Worm (Caenorhabditis elegans) whole organism, late embryonic: ENCODE results near the gene acs-14.

ENCODE experiments used
- C38D4.7 ChIP-seq: fragments of 200-800 bp; sonication (Bioruptor generic); optimal IDR thresholded peaks from 2 replicates; lab custom pipeline; 2018; ENCODE audit warnings: mild to moderate bottlenecking, missing genetic modification characterization, moderate library complexity, missing compliant biosample characterization
- K02D7.2 ChIP-seq: sonication (generic microtip); optimal IDR thresholded peaks from 2 replicates; lab custom pipeline; 2017; ENCODE audit warnings: mild to moderate bottlenecking, missing genetic modification characterization, missing compliant biosample characterization
- K09A11.1 ChIP-seq: sonication (generic microtip); optimal IDR thresholded peaks from 2 replicates; lab custom pipeline; 2017; ENCODE audit warnings: antibody characterized with exemption, mild to moderate bottlenecking, missing genetic modification characterization, missing compliant biosample characterization; ENCODE audit not compliant: insufficient read depth
- ahr-1 ChIP-seq: sonication (generic microtip); optimal IDR thresholded peaks from 2 replicates; lab custom pipeline; 2016; ENCODE audit warnings: missing genetic modification characterization, missing compliant biosample characterization
- ceh-19 ChIP-seq: fragments of 200-800 bp; sonication (Bioruptor generic); optimal IDR thresholded peaks from 2 replicates; lab custom pipeline; 2018; ENCODE audit warnings: mild to moderate bottlenecking, missing genetic modification characterization, missing compliant biosample characterization
- ceh-2 ChIP-seq: sonication (generic microtip); optimal IDR thresholded peaks from 2 replicates; lab custom pipeline; 2016; ENCODE audit warnings: missing genotype, missing genetic modification characterization, missing compliant biosample characterization
- ceh-30 ChIP-seq: fragments of 150-350 bp; optimal IDR thresholded peaks from 2 replicates; lab custom pipeline; 2014; ENCODE audit warnings: missing biosample characterization, missing genetic modification characterization
- ceh-31 ChIP-seq: sonication (generic microtip); optimal IDR thresholded peaks from 2 replicates; lab custom pipeline; 2016; ENCODE audit warnings: missing genetic modification characterization, missing compliant biosample characterization
- ceh-45 ChIP-seq: fragments of 200-800 bp; sonication (Bioruptor generic); IDR thresholded peaks from 2 replicates; pipeline ENCODE4 v1.3.6; 2022; ENCODE audit warnings: missing genetic modification reagents, missing genetic modification characterization, missing compliant biosample characterization
- ceh-6 ChIP-seq: fragments of 200-800 bp; sonication (Bioruptor generic); optimal IDR thresholded peaks from 2 replicates; lab custom pipeline; 2018; ENCODE audit warnings: mild to moderate bottlenecking, missing genetic modification characterization, missing compliant biosample characterization
- ceh-9 ChIP-seq: sonication (generic microtip); optimal IDR thresholded peaks from 2 replicates; lab custom pipeline; 2016; ENCODE audit warnings: mild to moderate bottlenecking, missing genetic modification characterization, inconsistent platforms, missing compliant biosample characterization
- che-1 ChIP-seq: sonication (generic microtip); optimal IDR thresholded peaks from 2 replicates; lab custom pipeline; 2016; ENCODE audit warnings: mild to moderate bottlenecking, missing genetic modification characterization, missing compliant biosample characterization
- dmd-4 ChIP-seq: sonication (generic microtip); optimal IDR thresholded peaks from 2 replicates; lab custom pipeline; 2016; ENCODE audit warnings: borderline replicate concordance, missing genetic modification characterization, missing compliant biosample characterization
- elt-2 ChIP-seq: sonication (generic microtip); optimal IDR thresholded peaks from 2 replicates; lab custom pipeline; 2016; ENCODE audit warnings: missing genetic modification reagents, missing genetic modification characterization, missing compliant biosample characterization
- ets-4 ChIP-seq: sonication (generic microtip); optimal IDR thresholded peaks from 2 replicates; lab custom pipeline; 2016; ENCODE audit warnings: missing genetic modification characterization, missing compliant biosample characterization
- eyg-1 ChIP-seq: sonication (generic microtip); optimal IDR thresholded peaks from 2 replicates; lab custom pipeline; 2016; ENCODE audit warnings: missing genotype, missing genetic modification characterization, missing compliant biosample characterization
- fax-1 ChIP-seq: sonication (generic microtip); optimal IDR thresholded peaks from 2 replicates; lab custom pipeline; 2016; ENCODE audit warnings: missing genotype, missing genetic modification characterization, missing compliant biosample characterization
- fkh-10 ChIP-seq: fragments of 150-350 bp; optimal IDR thresholded peaks from 2 replicates; lab custom pipeline; 2014; ENCODE audit warnings: missing biosample characterization, missing genetic modification reagents, missing genetic modification characterization
- fkh-6 ChIP-seq: sonication (generic microtip); optimal IDR thresholded peaks from 2 replicates; lab custom pipeline; 2016; ENCODE audit warnings: missing genetic modification characterization, missing compliant biosample characterization
- gmeb-2 ChIP-seq: sonication (generic microtip); optimal IDR thresholded peaks from 2 replicates; lab custom pipeline; 2016; ENCODE audit warnings: missing genetic modification characterization, inconsistent platforms, missing compliant biosample characterization
- hlh-13 ChIP-seq: fragments of 200-800 bp; sonication (Bioruptor generic); optimal IDR thresholded peaks from 2 replicates; lab custom pipeline; 2018; ENCODE audit warnings: mild to moderate bottlenecking, missing genetic modification characterization, missing compliant biosample characterization
- hlh-15 ChIP-seq: sonication (generic microtip); optimal IDR thresholded peaks from 2 replicates; lab custom pipeline; 2016; ENCODE audit warnings: missing genetic modification characterization, missing compliant biosample characterization
- hlh-30 ChIP-seq: sonication (generic microtip); optimal IDR thresholded peaks from 2 replicates; lab custom pipeline; 2017; ENCODE audit warnings: antibody characterized with exemption, missing genetic modification characterization, missing compliant biosample characterization; ENCODE audit not compliant: insufficient read depth
- hlh-6 ChIP-seq: sonication (generic microtip); optimal IDR thresholded peaks from 2 replicates; lab custom pipeline; 2016; ENCODE audit warnings: missing genotype, missing genetic modification characterization, missing compliant biosample characterization
- hlh-8 ChIP-seq: sonication (generic microtip); optimal IDR thresholded peaks from 2 replicates; lab custom pipeline; 2016; ENCODE audit warnings: missing genotype, missing genetic modification characterization, missing compliant biosample characterization
- madf-2 ChIP-seq: sonication (generic microtip); optimal IDR thresholded peaks from 2 replicates; lab custom pipeline; 2017; ENCODE audit warnings: missing genetic modification characterization, missing compliant biosample characterization
- nfya-1 ChIP-seq: sonication (generic microtip); optimal IDR thresholded peaks from 2 replicates; lab custom pipeline; 2017; ENCODE audit warnings: missing genetic modification characterization, mild to moderate bottlenecking, missing compliant biosample characterization, antibody characterized with exemption, moderate library complexity
- odd-2 ChIP-seq: sonication (generic microtip); optimal IDR thresholded peaks from 2 replicates; lab custom pipeline; 2017; ENCODE audit warnings: antibody characterized with exemption, mild to moderate bottlenecking, missing genetic modification characterization, missing compliant biosample characterization
- pat-9 ChIP-seq: fragments of 200-800 bp; sonication (Bioruptor generic); optimal IDR thresholded peaks from 2 replicates; lab custom pipeline; 2018; ENCODE audit warnings: mild to moderate bottlenecking, missing genetic modification characterization, moderate library complexity, missing compliant biosample characterization
- pax-1 ChIP-seq: fragments of 150-350 bp; optimal IDR thresholded peaks from 2 replicates; lab custom pipeline; 2014; ENCODE audit warnings: missing biosample characterization, missing genetic modification characterization
- pha-2 ChIP-seq: sonication (generic microtip); optimal IDR thresholded peaks from 2 replicates; lab custom pipeline; 2017; ENCODE audit warnings: mild to moderate bottlenecking, missing genetic modification characterization, missing compliant biosample characterization
- pha-4 ChIP-seq: fragments of 150-350 bp; optimal IDR thresholded peaks from 2 replicates; lab custom pipeline; 2018; ENCODE audit warnings: missing biosample characterization, missing genetic modification reagents, missing genetic modification characterization
- pros-1 ChIP-seq: fragments of 150-350 bp; optimal IDR thresholded peaks from 2 replicates; lab custom pipeline; 2014; ENCODE audit warnings: missing biosample characterization, missing genetic modification reagents, missing genetic modification characterization
- ref-2 ChIP-seq: sonication (generic microtip); optimal IDR thresholded peaks from 2 replicates; lab custom pipeline; 2016; ENCODE audit warnings: missing genetic modification characterization, missing compliant biosample characterization
- sox-2 ChIP-seq: fragments of 200-800 bp; sonication (Bioruptor generic); IDR thresholded peaks from 2 replicates; pipeline ENCODE4 v1.3.6; 2022; ENCODE audit warnings: missing genetic modification reagents, missing genetic modification characterization, missing compliant biosample characterization
- tbx-2 ChIP-seq: sonication (generic microtip); optimal IDR thresholded peaks from 2 replicates; lab custom pipeline; 2016; ENCODE audit warnings: missing genetic modification characterization, missing compliant biosample characterization
- ttx-3 ChIP-seq: sonication (generic microtip); optimal IDR thresholded peaks from 2 replicates; lab custom pipeline; 2016; ENCODE audit warnings: missing genetic modification reagents, missing genetic modification characterization, missing compliant biosample characterization
- unc-3 ChIP-seq, 2 experiments: fragments of 200-800 bp in 1 of 2; sonication (Bioruptor generic) in 1 of 2; sonication (generic microtip) in 1 of 2; conservative IDR thresholded peaks in 1 of 2; optimal IDR thresholded peaks in 1 of 2; 2 replicates each; pipeline versions ENCODE4 v1.3.6 to Lab custom; 2016 to 2022; ENCODE audit warnings: missing compliant biosample characterization in 2 of 2, missing genetic modification characterization in 2 of 2, missing genetic modification reagents in 1 of 2
- unc-55 ChIP-seq: sonication (generic microtip); optimal IDR thresholded peaks from 2 replicates; lab custom pipeline; 2017; ENCODE audit warnings: missing biosample characterization, missing genetic modification reagents, missing genetic modification characterization
- unc-86 ChIP-seq: sonication (generic microtip); optimal IDR thresholded peaks from 2 replicates; lab custom pipeline; 2016; ENCODE audit warnings: missing genetic modification characterization, missing compliant biosample characterization
- zip-5 ChIP-seq: sonication (generic microtip); optimal IDR thresholded peaks from 2 replicates; lab custom pipeline; 2016; ENCODE audit warnings: missing genetic modification characterization, missing compliant biosample characterization
- ztf-16 ChIP-seq: sonication (generic microtip); optimal IDR thresholded peaks from 2 replicates; lab custom pipeline; 2017; ENCODE audit warnings: missing genetic modification characterization, missing compliant biosample characterization

Gene acs-14

DNA sequence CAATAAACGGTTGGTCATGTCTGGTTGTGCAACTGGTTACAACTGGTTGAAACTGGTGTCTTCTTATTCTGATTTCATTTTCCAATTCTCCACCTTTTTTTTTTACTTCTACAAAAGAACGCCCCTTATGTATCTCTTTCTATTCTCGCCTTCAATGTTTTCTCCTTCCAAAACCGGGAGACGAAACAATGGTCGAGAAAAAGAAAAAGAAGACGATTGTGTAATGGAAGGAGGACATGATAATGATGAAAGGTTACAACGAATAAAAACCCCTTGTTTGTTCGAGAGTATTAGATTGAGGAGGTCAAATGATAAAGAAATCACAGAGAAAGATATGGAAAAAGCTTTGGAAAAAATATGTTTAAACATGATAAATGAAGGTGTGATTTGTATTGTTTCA is 10.9 kb downstream of the acs-14 start, which contains the start of gene C50F4.8:
TSS of gene C50F4.8 (minus strand) at position 28 of the 400 bp plus-strand sequence.
- TF ChIP-seq ref-2 (tag; lab: Kevin White, UChicago) (no peak), zip-5 (tag; lab: Kevin White, UChicago) (no peak), ceh-31 (tag; lab: Kevin White, UChicago) (no peak), K02D7.2 (tag; lab: Kevin White, UChicago) (no peak), fax-1 (tag; lab: Kevin White, UChicago) (no peak), ceh-6 (no peak), ceh-2 (tag; lab: Kevin White, UChicago) (no peak), ets-4 (tag; lab: Kevin White, UChicago) (no peak), tbx-2 (tag; lab: Kevin White, UChicago) (no peak), fkh-6 (tag; lab: Kevin White, UChicago) (no peak), pros-1 (no peak), nfya-1 (tag; lab: Kevin White, UChicago) (no peak), madf-2 (tag; lab: Kevin White, UChicago) (no peak), pax-1 (tag; lab: Kevin White, UChicago) (no peak), fkh-10 (GFP tag; lab: Kevin White, UChicago) (no peak), ztf-16 (no peak), pha-4 (no peak), unc-55 (GFP tag; lab: Kevin White, UChicago) (no peak)

ce11 chrV:9521697-9522096 is 13.8 kb downstream of the acs-14 start:
- TF ChIP-seq eyg-1 (tag; lab: Kevin White, UChicago) (no peak), dmd-4 (no peak), ahr-1 (tag; lab: Kevin White, UChicago) (no peak), hlh-15 (tag; lab: Kevin White, UChicago) (no peak), ceh-9 (no peak), ceh-30 (no peak), K09A11.1 (tag; lab: Kevin White, UChicago) (no peak)
- TF ChIP-seq, all 69 proteins: peak for 0

DNA sequence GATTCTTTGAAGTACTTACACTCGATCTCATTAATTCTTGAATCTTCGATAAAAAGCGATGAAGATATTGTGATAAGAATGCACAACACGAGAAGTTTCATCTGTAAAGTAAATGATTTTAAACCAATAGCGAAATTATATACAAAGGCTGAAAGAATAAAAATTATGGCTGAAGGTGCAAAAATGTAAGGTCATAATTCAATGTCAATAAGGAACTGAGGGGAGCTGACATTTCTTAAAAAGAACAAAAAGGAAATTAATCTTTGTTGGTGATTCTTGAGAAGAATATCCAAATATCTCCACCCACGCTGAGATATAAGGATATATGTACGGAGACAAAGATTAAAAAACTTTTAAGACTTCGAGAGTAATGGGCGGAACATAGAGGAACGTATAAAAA is 16.2 kb downstream of the acs-14 start, which contains the start of gene C50F4.9:
TSS of gene C50F4.9 (minus strand) at position 101 of the 400 bp plus-strand sequence.
- no peak for TF ChIP-seq ceh-45 (GFP tag; lab: Robert Waterston, UW)
- no peak for TF ChIP-seq ceh-19 (GFP tag; lab: Kevin White, UChicago)
- no peak for TF ChIP-seq hlh-13
- no peak for TF ChIP-seq C38D4.7 (GFP tag; lab: Kevin White, UChicago)
- no peak for TF ChIP-seq zip-5 (tag; lab: Kevin White, UChicago)
- no peak for TF ChIP-seq gmeb-2 (tag; lab: Kevin White, UChicago)
- no peak for TF ChIP-seq pha-4
- no peak for TF ChIP-seq hlh-8 (tag; lab: Kevin White, UChicago)
- TF ChIP-seq ets-4 (tag; lab: Kevin White, UChicago), result no peak
- no peak for TF ChIP-seq hlh-30 (tag; lab: Kevin White, UChicago)
- no peak for TF ChIP-seq ceh-31 (tag; lab: Kevin White, UChicago)

- TF ChIP-seq ets-4 (tag; lab: Kevin White, UChicago) (no peak), unc-3 (GFP tag; conservative IDR thresholded peaks at IDR 0.05; lab: Robert Waterston, UW) (no peak), unc-3 (tag; optimal IDR thresholded peaks at IDR 0.05; lab: Kevin White, UChicago) (no peak), ceh-2 (tag; lab: Kevin White, UChicago) (no peak), unc-86 (tag; lab: Kevin White, UChicago) (no peak), ttx-3 (no peak), elt-2 (tag; lab: Kevin White, UChicago) (no peak), ceh-45 (GFP tag; lab: Robert Waterston, UW) (no peak), hlh-8 (tag; lab: Kevin White, UChicago) (no peak), ceh-30 (no peak), che-1 (tag; lab: Kevin White, UChicago) (no peak), pat-9 (no peak), pha-2 (tag; lab: Kevin White, UChicago) (no peak), sox-2 (no peak), odd-2 (tag; lab: Kevin White, UChicago) (no peak), hlh-6 (tag; lab: Kevin White, UChicago) (no peak), unc-55 (GFP tag; lab: Kevin White, UChicago) (no peak), gmeb-2 (tag; lab: Kevin White, UChicago) (no peak)
Observed at ce11 chrV:9526470-9526869, 18.5 kb downstream of the acs-14 start, which contains the start of gene C50F4.1. Gene C50F4.1 (plus strand): TSS chrV:9526793.
